Worm (Caenorhabditis elegans) whole organism, L4/young adult: Measurements from ENCODE around the gene K12H6.9.

ENCODE experiments used
- W03F9.2 ChIP-seq: fragments of 150-350 bp; optimal IDR thresholded peaks from 2 replicates; lab custom pipeline; 2014; ENCODE audit warnings: missing biosample characterization, missing genetic modification characterization
- dao-5 ChIP-seq: sonication (generic microtip); optimal IDR thresholded peaks from 2 replicates; lab custom pipeline; 2016; ENCODE audit warnings: missing genotype, missing genetic modification characterization, moderate library complexity, missing compliant biosample characterization
- him-1 ChIP-seq: sonication (generic microtip); optimal IDR thresholded peaks from 2 replicates; lab custom pipeline; 2016; ENCODE audit warnings: missing genotype, missing genetic modification reagents, missing genetic modification characterization, missing compliant biosample characterization

- no peak for TF ChIP-seq him-1 (tag; lab: Kevin White, UChicago)
- no peak for TF ChIP-seq dao-5
- no peak for TF ChIP-seq W03F9.2 (tag; lab: Kevin White, UChicago)
Measured at ce11 chrII:2827859-2828403, 3.7 kb downstream of the K12H6.9 start, which contains the start of gene K12H6.8.
